Worm (Caenorhabditis elegans): ENCODE results near the gene arp-6.

The arp-6 gene

DNA sequence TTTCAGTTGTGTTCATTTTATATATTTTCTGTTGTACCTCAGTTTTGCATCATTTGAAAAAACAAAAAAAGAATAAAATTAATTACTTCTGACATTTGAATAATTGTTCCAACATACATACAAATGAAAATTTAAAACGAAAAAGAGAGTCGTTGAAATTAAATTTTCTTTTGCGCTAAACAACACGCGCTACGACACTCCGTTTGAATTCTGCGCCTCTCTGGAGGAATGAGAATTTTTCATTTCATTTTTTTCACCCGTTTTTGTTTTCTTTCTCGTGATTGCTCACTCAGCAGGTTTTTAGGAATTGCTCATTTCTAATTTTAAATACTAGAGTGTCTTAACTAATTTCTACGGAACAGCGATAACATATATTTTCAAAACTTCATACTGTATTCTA is 4.5 kb upstream of the arp-6 start (continued):
- TF ChIP-seq sptf-1 (tag; optimal IDR thresholded peaks at IDR 0.05) (no peak), rnt-1 (tag; optimal IDR thresholded peaks at IDR 0.05) (peak; percentile 13), mab-9 (GFP tag; IDR thresholded peaks at IDR 0.05) (no peak), ceh-63 (GFP tag; optimal IDR thresholded peaks at IDR 0.05) (no peak), pax-3 (tag; optimal IDR thresholded peaks at IDR 0.05) (no peak), unc-98 (GFP tag; IDR thresholded peaks at IDR 0.05) (no peak), swsn-7 (tag; optimal IDR thresholded peaks at IDR 0.05) (peak; percentile 48), lin-35 (GFP tag; optimal IDR thresholded peaks at IDR 0.05) (peak; percentile 30 to 60), efl-1 (optimal IDR thresholded peaks at IDR 0.05) (peak; percentile 21 to 38), efl-1 (GFP tag; optimal IDR thresholded peaks at IDR 0.05 in 1 of 2) (peak; percentile 47 to 68), isw-1 (GFP tag; IDR thresholded peaks at IDR 0.05) (no peak; the same call in 1 of the 2 replicates), mef-2 (tag; optimal IDR thresholded peaks at IDR 0.05) (no peak), skn-1 (tag; optimal IDR thresholded peaks at IDR 0.05) (peak; percentile 21), ama-1 (optimal IDR thresholded peaks at IDR 0.05) (no peak), nhr-19 (GFP tag; conservative IDR thresholded peaks at IDR 0.05) (no peak), lin-15B (tag; optimal IDR thresholded peaks at IDR 0.05) (peak; percentile 72), nhr-11 (tag; optimal IDR thresholded peaks at IDR 0.05) (no peak), efl-3 (GFP tag; optimal IDR thresholded peaks at IDR 0.05) (no peak), nhr-237 (tag; optimal IDR thresholded peaks at IDR 0.05) (no peak), lsy-2 (tag; optimal IDR thresholded peaks at IDR 0.05) (peak; percentile 65 to 74), lin-13 (GFP tag; optimal IDR thresholded peaks at IDR 0.05) (peak; percentile 0), ceh-82 (tag; optimal IDR thresholded peaks at IDR 0.05) (peak in 1 of 3 experiments; percentile 16), unc-62 (GFP tag; optimal IDR thresholded peaks at IDR 0.05) (no peak), C34B4.2 (tag; optimal IDR thresholded peaks at IDR 0.05) (no peak), tbx-2 (tag; optimal IDR thresholded peaks at IDR 0.05) (no peak), hpl-2 (GFP tag; optimal IDR thresholded peaks at IDR 0.05) (no peak), dpl-1 (GFP tag; optimal IDR thresholded peaks at IDR 0.05) (peak in 2 of 3 experiments; percentile 12 to 42), unc-86 (tag; optimal IDR thresholded peaks at IDR 0.05) (no peak), pqm-1 (tag; optimal IDR thresholded peaks at IDR 0.05) (no peak), mdl-1 (tag; optimal IDR thresholded peaks at IDR 0.05) (no peak), nhr-84 (tag; optimal IDR thresholded peaks at IDR 0.05) (no peak), jun-1 (tag; optimal IDR thresholded peaks at IDR 0.05) (no peak), mep-1 (tag; optimal IDR thresholded peaks at IDR 0.05) (no peak), aha-1 (tag; optimal IDR thresholded peaks at IDR 0.05) (no peak), nhr-85 (tag) (peak; percentile 54), pag-3 (tag; optimal IDR thresholded peaks at IDR 0.05; ENCODE audit: borderline replicate concordance, insufficient read depth) (no peak), hlh-17 (GFP tag; optimal IDR thresholded peaks at IDR 0.05; ENCODE audit: borderline replicate concordance) (no peak), ceh-88 (GFP tag; IDR thresholded peaks at IDR 0.05) (no peak), ztf-11 (tag; optimal IDR thresholded peaks at IDR 0.05) (no peak), nhr-77 (tag; optimal IDR thresholded peaks at IDR 0.05) (no peak), unc-30 (tag; optimal IDR thresholded peaks at IDR 0.05) (no peak), snu-23 (GFP tag; optimal IDR thresholded peaks at IDR 0.05) (peak; percentile 43)

DNA sequence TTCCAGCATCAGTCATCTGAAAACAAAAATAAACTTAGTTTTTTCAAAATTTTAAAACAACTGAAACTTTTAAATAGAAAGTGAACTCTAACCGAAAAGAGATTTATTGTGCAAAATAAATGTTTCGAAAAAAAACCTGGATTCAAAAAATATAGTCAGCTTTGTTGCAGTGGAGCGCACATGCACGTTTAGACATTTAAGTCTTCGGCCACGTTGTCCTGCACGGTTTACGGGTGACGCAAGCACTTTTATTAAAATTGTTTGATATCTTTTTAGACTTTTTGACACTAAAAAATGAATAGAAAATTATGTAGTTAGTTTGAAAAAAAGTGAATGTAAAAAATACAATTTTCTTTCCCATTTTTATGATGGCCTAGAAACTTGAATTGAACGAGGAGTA is 2.3 kb upstream of the arp-6 start, which contains the start of the genes ubh-4 and algn-6:
Gene ubh-4 (minus strand): TSS at position 182 of the 400 bp plus-strand sequence.
Gene algn-6 (plus strand): TSS at position 387 of the 400 bp plus-strand sequence.
- TF ChIP-seq efl-1 (optimal IDR thresholded peaks at IDR 0.05) (peak; percentile 67), efl-1 (GFP tag; optimal IDR thresholded peaks at IDR 0.05 in 1 of 2) (peak; percentile 63 to 96), nhr-11 (tag; optimal IDR thresholded peaks at IDR 0.05) (no peak), ceh-63 (GFP tag; optimal IDR thresholded peaks at IDR 0.05) (no peak), ceh-88 (GFP tag; IDR thresholded peaks at IDR 0.05) (no peak), nhr-19 (GFP tag; conservative IDR thresholded peaks at IDR 0.05) (peak; percentile 50), fkh-4 (tag; optimal IDR thresholded peaks at IDR 0.05; ENCODE audit: borderline replicate concordance) (no peak), mab-9 (GFP tag; IDR thresholded peaks at IDR 0.05) (no peak), lin-15B (tag; optimal IDR thresholded peaks at IDR 0.05) (peak; percentile 83), ceh-90 (tag; optimal IDR thresholded peaks at IDR 0.05) (peak; percentile 66), nhr-76 (tag; optimal IDR thresholded peaks at IDR 0.05) (no peak), lin-13 (GFP tag; optimal IDR thresholded peaks at IDR 0.05) (no peak), nhr-84 (tag; optimal IDR thresholded peaks at IDR 0.05) (no peak), pax-3 (tag; optimal IDR thresholded peaks at IDR 0.05) (peak; percentile 65), unc-86 (tag; optimal IDR thresholded peaks at IDR 0.05) (peak; percentile 23), mep-1 (tag; optimal IDR thresholded peaks at IDR 0.05) (peak; percentile 78), isw-1 (GFP tag; IDR thresholded peaks at IDR 0.05) (peak; percentile 34), pqm-1 (tag; optimal IDR thresholded peaks at IDR 0.05) (no peak), hpl-2 (GFP tag; optimal IDR thresholded peaks at IDR 0.05) (no peak), F16B12.6 (tag; optimal IDR thresholded peaks at IDR 0.05) (no peak), vab-15 (tag; optimal IDR thresholded peaks at IDR 0.05) (peak; percentile 6), irx-1 (tag; optimal IDR thresholded peaks at IDR 0.05) (peak; percentile 44), sup-37 (GFP tag; optimal IDR thresholded peaks at IDR 0.05) (no peak), rnt-1 (tag; optimal IDR thresholded peaks at IDR 0.05) (peak; percentile 74), egl-13 (tag; optimal IDR thresholded peaks at IDR 0.05) (peak; percentile 13), snu-23 (GFP tag; optimal IDR thresholded peaks at IDR 0.05) (peak; percentile 69), fos-1 (tag; optimal IDR thresholded peaks at IDR 0.05) (no peak), elt-2 (tag; optimal IDR thresholded peaks at IDR 0.05) (no peak)

All from whole organism, L1 larva.